Worm (Caenorhabditis elegans) whole organism, young adult: ENCODE results near the gene Y105C5B.18.
A peak's percentile ranks its signal among the peaks of the same experiment; 100 is the strongest.

Experiments used
- K12H6.12 ChIP-seq: fragments of 200-800 bp; sonication (Bioruptor generic); optimal IDR thresholded peaks from 2 replicates; lab custom pipeline; 2018; ENCODE audit warnings: mild to moderate bottlenecking, missing genetic modification characterization, missing compliant biosample characterization
- ceh-79 ChIP-seq: sonication (generic microtip); optimal IDR thresholded peaks from 2 replicates; lab custom pipeline; 2017; ENCODE audit warnings: mild to moderate bottlenecking, missing genetic modification characterization, missing compliant biosample characterization
- dpff-1 ChIP-seq: sonication (generic microtip); optimal IDR thresholded peaks from 2 replicates; lab custom pipeline; 2017; ENCODE audit warnings: mild to moderate bottlenecking, missing genetic modification characterization, missing compliant biosample characterization
- ekl-4 ChIP-seq: fragments of 200-800 bp; sonication (Bioruptor generic); IDR thresholded peaks from 2 replicates; pipeline ENCODE4 v1.3.6; 2022; ENCODE audit warnings: missing genetic modification reagents, missing genetic modification characterization, missing compliant biosample characterization
- hmg-20 ChIP-seq: fragments of 200-800 bp; sonication (Bioruptor generic); IDR thresholded peaks from 2 replicates; pipeline ENCODE4 v1.3.6; 2022; ENCODE audit warnings: missing genetic modification reagents, missing genetic modification characterization, missing compliant biosample characterization
- pbrm-1 ChIP-seq: fragments of 200-800 bp; sonication (Bioruptor generic); IDR thresholded peaks from 2 replicates; pipeline ENCODE4 v1.3.6; 2022; ENCODE audit warnings: missing genetic modification reagents, missing genetic modification characterization, missing compliant biosample characterization
- snpc-4 ChIP-seq, 5 experiments: fragments of 150-350 bp in 1 of 5; sonication (generic microtip) in 4 of 5; optimal IDR thresholded peaks; 2 replicates each; lab custom pipeline; 2014 to 2018; ENCODE audit warnings: missing genetic modification characterization in 5 of 5, missing biosample characterization in 3 of 5, antibody characterized with exemption in 2 of 5, mild to moderate bottlenecking in 2 of 5, missing compliant biosample characterization in 2 of 5, missing genotype in 2 of 5, moderate library complexity in 2 of 5, missing genetic modification reagents in 1 of 5
- somi-1 ChIP-seq: fragments of 200-800 bp; sonication (Bioruptor generic); optimal IDR thresholded peaks from 2 replicates; lab custom pipeline; 2018; ENCODE audit warnings: mild to moderate bottlenecking, missing genetic modification characterization, missing compliant biosample characterization
- tbp1 ChIP-seq: fragments of 200-800 bp; sonication (Bioruptor generic); optimal IDR thresholded peaks from 2 replicates; lab custom pipeline; 2018; ENCODE audit warnings: mild to moderate bottlenecking, missing genetic modification characterization, missing compliant biosample characterization
- ztf-6 ChIP-seq: fragments of 200-800 bp; sonication (Bioruptor generic); IDR thresholded peaks from 2 replicates; pipeline ENCODE4 v1.3.6; 2022; ENCODE audit warnings: missing genetic modification reagents, missing genetic modification characterization, missing compliant biosample characterization

- TF ChIP-seq hmg-20 (GFP tag; lab: Robert Waterston, UW) (no peak), ceh-79 (tag; lab: Kevin White, UChicago) (no peak), snpc-4 (GFP tag; optimal IDR thresholded peaks at IDR 0.05; lab: Kevin White, UChicago) (no peak), snpc-4 (tag; optimal IDR thresholded peaks at IDR 0.05; lab: Kevin White, UChicago) (peak in 1 of 4 experiments; percentile 81), pbrm-1 (GFP tag; lab: Robert Waterston, UW) (no peak), dpff-1 (tag; lab: Kevin White, UChicago) (no peak), K12H6.12 (no peak), ztf-6 (GFP tag; lab: Robert Waterston, UW) (no peak), ekl-4 (GFP tag; lab: Robert Waterston, UW) (no peak), tbp1 (GFP tag; lab: Kevin White, UChicago) (no peak), somi-1 (GFP tag; lab: Kevin White, UChicago) (no peak)
These were observed 27.3 kb upstream of the Y105C5B.18 start for ce11 chrIV:15937088-15937487.
